Fruit fly (Drosophila melanogaster) whole organism, wandering third instar larva: Measurements from ENCODE around the gene egh.

ENCODE experiments used
- Abd-B ChIP-seq: fragments of >200 bp; optimal IDR thresholded peaks from 2 replicates; lab custom pipeline; 2017; ENCODE audit warnings: missing biosample characterization, missing genetic modification characterization
- CG32264 ChIP-seq: fragments of 200-800 bp; sonication (Bioruptor generic); optimal IDR thresholded peaks from 2 replicates; lab custom pipeline; 2016; ENCODE audit warnings: missing biosample characterization, missing genetic modification characterization
- CrebA ChIP-seq: fragments of 200-800 bp; sonication (Bioruptor generic); optimal IDR thresholded peaks from 2 replicates; lab custom pipeline; 2016; ENCODE audit warnings: missing biosample characterization, mild to moderate bottlenecking, missing genetic modification characterization, borderline replicate concordance
- Dfd ChIP-seq: fragments of >200 bp; optimal IDR thresholded peaks from 2 replicates; lab custom pipeline; 2017; ENCODE audit warnings: missing biosample characterization, missing genetic modification characterization
- GATAd ChIP-seq: sonication (Bioruptor generic); optimal IDR thresholded peaks from 2 replicates; lab custom pipeline; 2016; ENCODE audit warnings: missing biosample characterization, missing genetic modification characterization
- HLH106 ChIP-seq: fragments of 200-800 bp; optimal IDR thresholded peaks from 3 replicates; lab custom pipeline; 2019; ENCODE audit warnings: missing biosample characterization, mild to moderate bottlenecking, missing genetic modification characterization, moderate library complexity
- Hnf4 ChIP-seq: fragments of 200-800 bp; sonication (Bioruptor generic); optimal IDR thresholded peaks from 2 replicates; lab custom pipeline; 2016; ENCODE audit warnings: missing biosample characterization, mild to moderate bottlenecking, missing genetic modification characterization
- Hr83 ChIP-seq: fragments of 200-300 bp; sonication (Bioruptor generic); optimal IDR thresholded peaks from 2 replicates; lab custom pipeline; 2016; ENCODE audit warnings: missing biosample characterization, mild to moderate bottlenecking, missing genetic modification characterization, moderate library complexity; ENCODE audit not compliant: poor library complexity, severe bottlenecking
- Jra ChIP-seq: sonication (Bioruptor generic); optimal IDR thresholded peaks from 2 replicates; lab custom pipeline; 2016; ENCODE audit warnings: missing biosample characterization, missing genetic modification characterization
- Myc ChIP-seq: fragments of >200 bp; optimal IDR thresholded peaks from 2 replicates; lab custom pipeline; 2017
- N ChIP-seq: fragments of >200 bp; optimal IDR thresholded peaks from 2 replicates; lab custom pipeline; 2018; ENCODE audit warnings: missing biosample characterization, missing external identifiers, missing genetic modification characterization
- OdsH ChIP-seq: fragments of 200-800 bp; sonication (Bioruptor generic); optimal IDR thresholded peaks from 2 replicates; lab custom pipeline; 2016; ENCODE audit warnings: missing biosample characterization, mild to moderate bottlenecking, missing genetic modification characterization
- Rel ChIP-seq, 2 experiments: fragments of 200-800 bp; sonication (Bioruptor generic) in 1 of 2; optimal IDR thresholded peaks; 2 replicates in 1 of 2; 3 replicates in 1 of 2; lab custom pipeline; 2016 to 2019; ENCODE audit warnings: mild to moderate bottlenecking in 2 of 2, missing biosample characterization in 2 of 2, missing genetic modification characterization in 2 of 2, moderate library complexity in 1 of 2
- Sp1 ChIP-seq: fragments of 200-800 bp; sonication (Bioruptor generic); optimal IDR thresholded peaks from 3 replicates; lab custom pipeline; 2019; ENCODE audit warnings: missing biosample characterization, mild to moderate bottlenecking, missing genetic modification characterization, moderate library complexity
- br ChIP-seq: fragments of 200-800 bp; sonication (Bioruptor generic); optimal IDR thresholded peaks from 2 replicates; lab custom pipeline; 2016; ENCODE audit warnings: missing biosample characterization, missing genetic modification characterization
- brk ChIP-seq: fragments of 200-800 bp; sonication (Bioruptor generic); optimal IDR thresholded peaks from 2 replicates; lab custom pipeline; 2016; ENCODE audit warnings: missing biosample characterization, mild to moderate bottlenecking, missing genetic modification characterization
- dl ChIP-seq, 2 experiments: fragments of 175-275, 200-275 bp in 1 of 2; fragments of 200-275 bp in 1 of 2; sonication (Bioruptor generic); optimal IDR thresholded peaks; lab custom pipeline; 2018; ENCODE audit warnings: mild to moderate bottlenecking in 2 of 2, missing biosample characterization in 2 of 2, missing genetic modification characterization in 2 of 2, moderate library complexity in 2 of 2; ENCODE audit not compliant: partially characterized antibody in 2 of 2, insufficient read depth in 1 of 2
- dmrt93B ChIP-seq: fragments of 200-800 bp; sonication (Bioruptor generic); optimal IDR thresholded peaks from 2 replicates; lab custom pipeline; 2018; ENCODE audit warnings: missing biosample characterization, mild to moderate bottlenecking, missing genetic modification characterization
- dsf ChIP-seq: sonication (Bioruptor generic); optimal IDR thresholded peaks from 2 replicates; lab custom pipeline; 2016; ENCODE audit warnings: missing biosample characterization, missing genetic modification characterization, borderline replicate concordance
- ey ChIP-seq: fragments of 200-800 bp; sonication (Bioruptor generic); optimal IDR thresholded peaks from 2 replicates; lab custom pipeline; 2016; ENCODE audit warnings: missing biosample characterization, missing genetic modification characterization
- foxo ChIP-seq, 2 experiments: fragments of 200-800 bp; sonication (Bioruptor generic); optimal IDR thresholded peaks; 2 replicates in 1 of 2; 3 replicates in 1 of 2; lab custom pipeline; 2016 to 2017; ENCODE audit warnings: missing biosample characterization in 2 of 2, missing genetic modification characterization in 2 of 2
- fru ChIP-seq: fragments of 200-800 bp; sonication (Bioruptor generic); optimal IDR thresholded peaks from 3 replicates; lab custom pipeline; 2016; ENCODE audit warnings: missing biosample characterization, mild to moderate bottlenecking, missing genetic modification characterization
- h ChIP-seq: fragments of 200-800 bp; sonication (Bioruptor generic); optimal IDR thresholded peaks from 3 replicates; lab custom pipeline; 2016; ENCODE audit warnings: missing biosample characterization, mild to moderate bottlenecking, missing genetic modification characterization
- jim ChIP-seq: fragments of 175-275, 200-325 bp; sonication (Bioruptor generic); optimal IDR thresholded peaks from 2 replicates; lab custom pipeline; 2016; ENCODE audit warnings: missing biosample characterization, mild to moderate bottlenecking, missing genetic modification characterization
- lola ChIP-seq: fragments of >200 bp; optimal IDR thresholded peaks from 2 replicates; lab custom pipeline; 2017; ENCODE audit warnings: missing biosample characterization, missing genetic modification characterization
- pan ChIP-seq: fragments of >200 bp; optimal IDR thresholded peaks from 2 replicates; lab custom pipeline; 2017
- psq ChIP-seq: fragments of 200-800 bp; sonication (Bioruptor generic); optimal IDR thresholded peaks from 3 replicates; lab custom pipeline; 2017; ENCODE audit warnings: missing biosample characterization, mild to moderate bottlenecking, missing genetic modification characterization, moderate library complexity
- rgr ChIP-seq: fragments of 200-800 bp; sonication (Bioruptor generic); optimal IDR thresholded peaks from 3 replicates; lab custom pipeline; 2016; ENCODE audit warnings: missing biosample characterization, mild to moderate bottlenecking, missing genetic modification characterization

egh gene

DNA sequence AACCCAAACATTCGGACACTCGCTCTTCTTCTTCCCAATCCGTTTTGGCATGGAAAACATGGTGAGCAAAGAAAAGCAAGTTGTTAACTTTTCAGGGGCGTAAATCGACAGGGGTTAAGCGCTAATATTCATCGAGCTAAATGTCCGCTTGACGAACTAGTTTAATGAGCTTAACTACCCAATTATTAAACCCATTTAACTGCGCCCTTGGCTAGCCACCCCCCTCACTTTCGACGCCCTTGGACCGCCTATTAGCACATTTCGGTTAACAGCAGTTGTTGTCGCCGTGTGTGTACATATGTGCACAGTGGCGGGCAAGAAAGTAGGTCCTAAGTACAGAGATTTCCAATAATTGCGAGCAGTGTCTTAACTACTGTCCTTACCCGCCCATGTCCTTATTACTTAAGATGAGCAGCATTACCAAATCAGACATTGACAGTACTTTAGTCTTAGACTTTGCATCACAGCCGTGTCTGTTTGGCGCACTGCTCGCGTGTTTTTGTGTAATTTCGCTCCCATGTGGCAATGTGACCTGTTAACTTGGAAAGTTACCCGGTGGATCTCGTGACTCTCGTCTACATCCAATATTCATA lies 1.2 kb downstream of the egh start (continued):
- TF ChIP-seq N (GFP tag; lab: Kevin White, UChicago): no peak
- peak; percentile 96 for TF ChIP-seq br (GFP tag; lab: Kevin White, UChicago)

- TF ChIP-seq br (GFP tag; lab: Kevin White, UChicago): no peak
- TF ChIP-seq OdsH: no peak
- no peak for TF ChIP-seq dl (GFP tag; optimal IDR thresholded peaks at IDR 0.05; lab: Kevin White, UChicago; ENCODE audit: insufficient read depth in 1 of 2, partially characterized antibody in 2 of 2)
- no peak for TF ChIP-seq CG32264 (GFP tag; lab: Kevin White, UChicago)
- TF ChIP-seq lola (GFP tag; lab: Kevin White, UChicago): no peak
- TF ChIP-seq brk (GFP tag; lab: Kevin White, UChicago): no peak
- TF ChIP-seq foxo (GFP tag; optimal IDR thresholded peaks at IDR 0.05; lab: Kevin White, UChicago): no peak
- TF ChIP-seq dsf (GFP tag; lab: Kevin White, UChicago): no peak
- no peak for TF ChIP-seq Abd-B (GFP tag; lab: Kevin White, UChicago)
- no peak for TF ChIP-seq pan (lab: Kevin White, UChicago)
- TF ChIP-seq Dfd: no peak
- no peak for TF ChIP-seq N (GFP tag; lab: Kevin White, UChicago)
- no peak for TF ChIP-seq psq (GFP tag; lab: Kevin White, UChicago)
- no peak for TF ChIP-seq jim (GFP tag; lab: Kevin White, UChicago)
- no peak for TF ChIP-seq GATAd (GFP tag; lab: Kevin White, UChicago)
- no peak for TF ChIP-seq CrebA (GFP tag; lab: Kevin White, UChicago)
- no peak for TF ChIP-seq Hr83 (GFP tag; lab: Kevin White, UChicago)
- TF ChIP-seq, all 38 proteins: peak for 0
Observed at dm6 chrX:2590607-2591006, 2.3 kb downstream of the egh start.

dm6 chrX:2591315-2591999 lies 3.2 kb downstream of the egh start:
- TF ChIP-seq Rel (GFP tag; optimal IDR thresholded peaks at IDR 0.05; lab: Kevin White, UChicago): no peak
- peak; percentile 75 for TF ChIP-seq Rel (tag; optimal IDR thresholded peaks at IDR 0.05; lab: Kevin White, UChicago)
- no peak for TF ChIP-seq Myc (lab: Kevin White, UChicago)
- TF ChIP-seq rgr: peak; percentile 46
- peak; percentile 56 for TF ChIP-seq Sp1
- TF ChIP-seq foxo (GFP tag; optimal IDR thresholded peaks at IDR 0.05; lab: Kevin White, UChicago): peak in 1 of 2 experiments; percentile 64
- TF ChIP-seq Hnf4 (GFP tag; lab: Kevin White, UChicago): no peak
- TF ChIP-seq ey (GFP tag; lab: Kevin White, UChicago): peak; percentile 60
- peak; percentile 67 for TF ChIP-seq fru (GFP tag; lab: Kevin White, UChicago)
- TF ChIP-seq h (GFP tag; lab: Kevin White, UChicago): peak; percentile 46
- TF ChIP-seq br (GFP tag; lab: Kevin White, UChicago): peak; percentile 43
- peak; percentile 34 for TF ChIP-seq dmrt93B (GFP tag; lab: Kevin White, UChicago)
- peak; percentile 21 for TF ChIP-seq Jra (GFP tag; lab: Kevin White, UChicago)
- TF ChIP-seq dsf (GFP tag; lab: Kevin White, UChicago): no peak
- TF ChIP-seq psq (GFP tag; lab: Kevin White, UChicago): peak; percentile 29
- TF ChIP-seq HLH106 (tag; lab: Kevin White, UChicago): peak; percentile 44
- peak; percentile 11 for TF ChIP-seq OdsH
- TF ChIP-seq, all 38 proteins: peak for 13

dm6 chrX:2592243-2592642 lies 3.9 kb downstream of the egh start:
- no peak for TF ChIP-seq HLH106 (tag; lab: Kevin White, UChicago)
- TF ChIP-seq Hnf4 (GFP tag; lab: Kevin White, UChicago): peak; percentile 43
- no peak for TF ChIP-seq Rel (GFP tag; optimal IDR thresholded peaks at IDR 0.05; lab: Kevin White, UChicago)
- peak; percentile 99 for TF ChIP-seq Rel (tag; optimal IDR thresholded peaks at IDR 0.05; lab: Kevin White, UChicago)
